Worm (Caenorhabditis elegans): ENCODE results near the gene chil-1.

ce11 chrII:9834921-9835320 is 31.4 kb downstream of the chil-1 start, which contains the start of gene arrd-5:
- TF ChIP-seq aly-2 (tag; optimal IDR thresholded peaks at IDR 0.05) = no peak
- TF ChIP-seq fos-1 (tag; optimal IDR thresholded peaks at IDR 0.05) = no peak
- TF ChIP-seq zag-1 (tag; optimal IDR thresholded peaks at IDR 0.05) = no peak
- TF ChIP-seq pqm-1 (tag; optimal IDR thresholded peaks at IDR 0.05) = no peak
- no peak for TF ChIP-seq ama-1 (optimal IDR thresholded peaks at IDR 0.05)
- TF ChIP-seq nhr-12 (tag; optimal IDR thresholded peaks at IDR 0.05) = no peak
- no peak for TF ChIP-seq ztf-4 (tag; optimal IDR thresholded peaks at IDR 0.05)
- TF ChIP-seq mml-1 (tag; optimal IDR thresholded peaks at IDR 0.05) = no peak
